Worm (Caenorhabditis elegans): ENCODE data around the gene F35A5.5.
A peak's percentile ranks its signal among the peaks of the same experiment; 100 is the strongest.

The F35A5.5 gene

ce11 chrX:3785111-3785808 is 10.3 kb downstream of the F35A5.5 start:
- TF ChIP-seq pqm-1 (tag; optimal IDR thresholded peaks at IDR 0.05), result peak; percentile 32
- no peak for TF ChIP-seq daf-16 (GFP tag; optimal IDR thresholded peaks at IDR 0.05)
- TF ChIP-seq daf-16 (tag; optimal IDR thresholded peaks at IDR 0.05), result peak; percentile 96
- no peak for TF ChIP-seq T20F7.1 (GFP tag; optimal IDR thresholded peaks at IDR 0.05)
- no peak for TF ChIP-seq tra-1 (GFP tag; IDR thresholded peaks at IDR 0.05)
- TF ChIP-seq snpc-4 (tag; optimal IDR thresholded peaks at IDR 0.05), result no peak
- peak; percentile 30 for TF ChIP-seq dve-1 (tag; optimal IDR thresholded peaks at IDR 0.05; ENCODE audit: insufficient read depth)
- TF ChIP-seq zip-2 (tag; optimal IDR thresholded peaks at IDR 0.05), result no peak
- TF ChIP-seq egl-27 (tag; optimal IDR thresholded peaks at IDR 0.05), result no peak
- no peak for TF ChIP-seq set-16 (GFP tag; IDR thresholded peaks at IDR 0.05)
- no peak for TF ChIP-seq Y48G9A.11 (GFP tag; IDR thresholded peaks at IDR 0.05)
- no peak for TF ChIP-seq lim-7 (GFP tag; IDR thresholded peaks at IDR 0.05)
- TF ChIP-seq nhr-28 (tag; optimal IDR thresholded peaks at IDR 0.05), result peak; percentile 24
- TF ChIP-seq hlh-30 (tag; optimal IDR thresholded peaks at IDR 0.05; ENCODE audit: insufficient read depth), result peak; percentile 13
- no peak for TF ChIP-seq ctbp-1 (GFP tag; IDR thresholded peaks at IDR 0.05)
- TF ChIP-seq nhr-42 (GFP tag; IDR thresholded peaks at IDR 0.05), result no peak
- no peak for TF ChIP-seq saeg-2 (GFP tag; IDR thresholded peaks at IDR 0.05)
- TF ChIP-seq fkh-10 (GFP tag; optimal IDR thresholded peaks at IDR 0.05), result no peak
- TF ChIP-seq nhr-102 (tag; optimal IDR thresholded peaks at IDR 0.05), result no peak
- no peak for TF ChIP-seq nhr-6 (tag; optimal IDR thresholded peaks at IDR 0.05)
- no peak for TF ChIP-seq mxl-3 (GFP tag; optimal IDR thresholded peaks at IDR 0.05)
- TF ChIP-seq madf-9 (GFP tag; conservative IDR thresholded peaks at IDR 0.05), result no peak
- TF ChIP-seq lir-3 (tag; optimal IDR thresholded peaks at IDR 0.05), result no peak

DNA sequence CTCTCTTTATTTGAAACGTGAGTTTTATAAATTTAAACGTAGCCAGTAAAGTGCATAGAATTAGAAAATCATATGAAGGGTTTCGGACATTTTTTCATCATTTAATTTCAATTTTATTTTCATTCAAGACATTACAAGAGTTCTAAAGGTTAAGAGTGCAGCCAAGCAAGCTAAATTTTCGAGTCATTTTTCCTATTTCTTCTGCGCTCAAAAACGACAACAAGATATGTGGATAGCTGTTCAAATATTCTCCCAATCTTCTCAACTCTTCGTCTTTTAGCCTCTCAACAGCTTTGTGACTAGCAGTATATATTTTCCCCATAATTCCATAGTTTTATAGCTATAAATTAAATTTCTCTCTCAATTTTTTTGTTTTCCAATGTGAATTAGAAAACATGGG is 11.9 kb downstream of the F35A5.5 start:
- no peak for TF ChIP-seq egl-43 (GFP tag; IDR thresholded peaks at IDR 0.05)
- peak in 1 of 2 experiments; percentile 97 for TF ChIP-seq unc-62 (GFP tag; optimal IDR thresholded peaks at IDR 0.05 in 1 of 2)
- no peak for TF ChIP-seq unc-62 (tag; optimal IDR thresholded peaks at IDR 0.05)

DNA sequence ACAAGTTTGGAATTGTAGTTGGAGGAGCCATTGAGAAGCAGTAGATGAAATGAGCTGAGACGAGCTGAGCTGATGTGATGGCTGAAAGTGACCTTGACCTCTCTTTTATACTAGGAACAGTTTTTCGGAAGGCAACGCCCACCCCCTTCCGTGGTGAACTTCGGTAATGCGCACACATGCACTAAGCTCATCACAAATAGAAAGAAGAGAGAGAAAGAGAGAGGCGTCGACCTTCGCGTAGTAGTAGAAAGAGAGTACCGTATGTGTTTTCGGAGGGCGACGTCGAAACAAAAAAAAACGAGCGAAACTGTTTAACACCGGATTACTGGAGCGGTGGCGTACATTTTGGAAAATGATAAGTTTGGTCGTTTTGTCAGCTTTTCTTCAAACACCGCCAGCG is 14.5 kb downstream of the F35A5.5 start, which contains the start of gene marg-1:
marg-1 (minus strand) TSS at position 101 of the 400 bp plus-strand sequence.
- no peak for TF ChIP-seq lim-7 (GFP tag; IDR thresholded peaks at IDR 0.05)
- peak; percentile 27 for TF ChIP-seq aha-1 (tag)

ce11 chrX:3773233-3773632 is 22.3 kb downstream of the F35A5.5 start:
- no peak for TF ChIP-seq nhr-6 (tag; optimal IDR thresholded peaks at IDR 0.05)
- no peak for TF ChIP-seq fos-1 (tag; optimal IDR thresholded peaks at IDR 0.05)
- no peak for TF ChIP-seq ama-1 (optimal IDR thresholded peaks at IDR 0.05)
- TF ChIP-seq Y48G9A.11 (GFP tag; IDR thresholded peaks at IDR 0.05), result no peak
- TF ChIP-seq nhr-42 (GFP tag; IDR thresholded peaks at IDR 0.05), result no peak
- TF ChIP-seq nhr-28 (tag; optimal IDR thresholded peaks at IDR 0.05), result peak; percentile 7
- no peak for TF ChIP-seq R02D3.7 (tag; optimal IDR thresholded peaks at IDR 0.05)
- no peak for TF ChIP-seq tra-1 (GFP tag; IDR thresholded peaks at IDR 0.05)
- no peak for TF ChIP-seq nhr-25 (tag; optimal IDR thresholded peaks at IDR 0.05; ENCODE audit: borderline replicate concordance, insufficient read depth)
- TF ChIP-seq hlh-11 (tag; optimal IDR thresholded peaks at IDR 0.05), result peak; percentile 14
- no peak for TF ChIP-seq php-3 (GFP tag; IDR thresholded peaks at IDR 0.05)
- TF ChIP-seq mxl-3 (GFP tag; optimal IDR thresholded peaks at IDR 0.05), result peak; percentile 5
- TF ChIP-seq lir-3 (tag; optimal IDR thresholded peaks at IDR 0.05), result no peak
- TF ChIP-seq snpc-4 (tag; optimal IDR thresholded peaks at IDR 0.05), result no peak
- TF ChIP-seq rbr-2 (tag; optimal IDR thresholded peaks at IDR 0.05), result no peak
- peak; percentile 4 for TF ChIP-seq aha-1 (tag)
- TF ChIP-seq aly-2 (tag; optimal IDR thresholded peaks at IDR 0.05), result no peak
- TF ChIP-seq F10B5.3 (tag; optimal IDR thresholded peaks at IDR 0.05), result no peak
- TF ChIP-seq unc-62 (GFP tag; optimal IDR thresholded peaks at IDR 0.05 in 1 of 2), result peak in 1 of 2 experiments; percentile 95
- TF ChIP-seq unc-62 (tag; optimal IDR thresholded peaks at IDR 0.05), result no peak
- TF ChIP-seq fkh-10 (GFP tag; optimal IDR thresholded peaks at IDR 0.05), result no peak
- TF ChIP-seq zfp-2 (tag; optimal IDR thresholded peaks at IDR 0.05), result no peak
- no peak for TF ChIP-seq skn-1 (tag; optimal IDR thresholded peaks at IDR 0.05)
- no peak for TF ChIP-seq lin-38 (GFP tag; IDR thresholded peaks at IDR 0.05)
- no peak for TF ChIP-seq set-16 (GFP tag; IDR thresholded peaks at IDR 0.05)
- no peak for TF ChIP-seq ctbp-1 (GFP tag; IDR thresholded peaks at IDR 0.05)
- no peak for TF ChIP-seq gei-8 (GFP tag; optimal IDR thresholded peaks at IDR 0.05)
